Worm (Caenorhabditis elegans) whole organism, L4 larva: ENCODE data around the gene tomm-20.
A peak's percentile ranks its signal among the peaks of the same experiment; 100 is the strongest.

ENCODE experiments used
- D1046.2 ChIP-seq: fragments of 200-800 bp; sonication (Bioruptor generic); IDR thresholded peaks from 2 replicates; pipeline ENCODE4 v1.3.6; 2022; ENCODE audit warnings: missing genetic modification characterization, missing compliant biosample characterization
- F37D6.2 ChIP-seq: sonication (generic microtip); optimal IDR thresholded peaks from 2 replicates; lab custom pipeline; 2016; ENCODE audit warnings: mild to moderate bottlenecking, missing genetic modification characterization, missing compliant biosample characterization
- R02D3.7 ChIP-seq: fragments of 150-350 bp; sonication (generic microtip); optimal IDR thresholded peaks from 3 replicates; lab custom pipeline; 2014; ENCODE audit warnings: missing biosample characterization, missing genetic modification characterization
- Y5F2A.4 ChIP-seq: fragments of 200-800 bp; sonication (Bioruptor generic); optimal IDR thresholded peaks from 2 replicates; lab custom pipeline; 2018; ENCODE audit warnings: mild to moderate bottlenecking, missing genetic modification characterization, missing compliant biosample characterization
- Y75B8A.6 ChIP-seq: fragments of 200-800 bp; sonication (Bioruptor generic); IDR thresholded peaks from 2 replicates; pipeline ENCODE4 v1.3.6; 2022; ENCODE audit warnings: missing genetic modification reagents, missing genetic modification characterization, missing compliant biosample characterization
- aha-1 ChIP-seq: fragments of 150-350 bp; peaks from one replicate; lab custom pipeline; 2014; ENCODE audit warnings: missing biosample characterization, missing genetic modification characterization
- aly-2 ChIP-seq: sonication (generic microtip); optimal IDR thresholded peaks from 2 replicates; lab custom pipeline; 2018; ENCODE audit warnings: missing biosample characterization, missing genetic modification characterization
- arid-1 ChIP-seq: fragments of 200-800 bp; sonication (Bioruptor generic); conservative IDR thresholded peaks from 2 replicates; pipeline ENCODE4 v1.3.6; 2022; ENCODE audit warnings: missing genetic modification reagents, missing genetic modification characterization, missing compliant biosample characterization
- attf-4 ChIP-seq: sonication (generic microtip); optimal IDR thresholded peaks from 3 replicates; lab custom pipeline; 2017; ENCODE audit warnings: missing biosample characterization, missing genetic modification characterization
- ceh-20 ChIP-seq: fragments of 200-800 bp; sonication (Bioruptor generic); IDR thresholded peaks from 2 replicates; pipeline ENCODE4 v1.3.6; 2022; ENCODE audit warnings: missing genetic modification reagents, missing genetic modification characterization, missing compliant biosample characterization
- ceh-32 ChIP-seq: sonication (generic microtip); optimal IDR thresholded peaks from 2 replicates; lab custom pipeline; 2016; ENCODE audit warnings: mild to moderate bottlenecking, missing genetic modification characterization, missing compliant biosample characterization; ENCODE audit not compliant: poor library complexity
- ceh-44 ChIP-seq: fragments of 200-800 bp; sonication (Bioruptor generic); IDR thresholded peaks from 2 replicates; pipeline ENCODE4 v1.3.6; 2022; ENCODE audit warnings: missing genetic modification reagents, missing genetic modification characterization, missing compliant biosample characterization
- ceh-62 ChIP-seq: sonication (generic microtip); optimal IDR thresholded peaks from 2 replicates; lab custom pipeline; 2017; ENCODE audit warnings: missing biosample characterization, missing genetic modification characterization
- ces-1 ChIP-seq: fragments of 150-350 bp; sonication (generic microtip); optimal IDR thresholded peaks from 4 replicates; lab custom pipeline; 2014; ENCODE audit warnings: missing biosample characterization, missing genetic modification reagents, missing genetic modification characterization
- cey-2 ChIP-seq: sonication (generic microtip); optimal IDR thresholded peaks from 3 replicates; lab custom pipeline; 2017; ENCODE audit warnings: missing genetic modification characterization, mild to moderate bottlenecking, missing compliant biosample characterization, antibody characterized with exemption, borderline replicate concordance; ENCODE audit not compliant: insufficient read depth
- daf-12 ChIP-seq: fragments of 150-350 bp; optimal IDR thresholded peaks from 2 replicates; lab custom pipeline; 2014; ENCODE audit warnings: missing biosample characterization, missing genetic modification reagents, missing genetic modification characterization
- daf-16 ChIP-seq, 3 experiments: sonication (generic microtip); optimal IDR thresholded peaks; 2 replicates each; lab custom pipeline; 2016 to 2017; ENCODE audit warnings: missing genetic modification characterization in 3 of 3, missing genetic modification reagents in 3 of 3, mild to moderate bottlenecking in 2 of 3, missing compliant biosample characterization in 2 of 3, missing biosample characterization in 1 of 3, moderate library complexity in 1 of 3
- daf-19 ChIP-seq: fragments of 200-800 bp; sonication (Bioruptor generic); conservative IDR thresholded peaks from 2 replicates; pipeline ENCODE4 v1.3.6; 2022; ENCODE audit warnings: missing genetic modification characterization, missing compliant biosample characterization
- daf-8 ChIP-seq: fragments of 200-800 bp; sonication (Bioruptor generic); IDR thresholded peaks from 2 replicates; pipeline ENCODE4 v1.3.6; 2022; ENCODE audit warnings: missing genetic modification characterization, missing compliant biosample characterization
- dmd-8 ChIP-seq: fragments of 200-800 bp; sonication (Bioruptor generic); IDR thresholded peaks from 2 replicates; pipeline ENCODE4 v1.3.6; 2022; ENCODE audit warnings: missing genetic modification characterization, missing compliant biosample characterization
- fkh-10 ChIP-seq: fragments of 150-350 bp; optimal IDR thresholded peaks from 2 replicates; lab custom pipeline; 2014; ENCODE audit warnings: missing biosample characterization, missing genetic modification reagents, missing genetic modification characterization
- gei-8 ChIP-seq: fragments of 200-800 bp; sonication (Bioruptor generic); optimal IDR thresholded peaks from 2 replicates; lab custom pipeline; 2018; ENCODE audit warnings: mild to moderate bottlenecking, missing genetic modification characterization, missing compliant biosample characterization
- hlh-11 ChIP-seq: fragments of 200-800 bp; sonication (Bioruptor generic); optimal IDR thresholded peaks from 2 replicates; lab custom pipeline; 2018; ENCODE audit warnings: mild to moderate bottlenecking, missing genetic modification characterization, missing compliant biosample characterization
- hlh-30 ChIP-seq: sonication (generic microtip); optimal IDR thresholded peaks from 2 replicates; lab custom pipeline; 2017; ENCODE audit warnings: antibody characterized with exemption, mild to moderate bottlenecking, missing genetic modification characterization, missing compliant biosample characterization; ENCODE audit not compliant: insufficient read depth
- hmg-1.1 ChIP-seq: fragments of 200-800 bp; sonication (Bioruptor generic); IDR thresholded peaks from 2 replicates; pipeline ENCODE4 v1.3.6; 2022; ENCODE audit warnings: missing genetic modification reagents, missing genetic modification characterization, missing compliant biosample characterization
- jun-1 ChIP-seq: fragments of 150-350 bp; optimal IDR thresholded peaks from 2 replicates; lab custom pipeline; 2014; ENCODE audit warnings: missing biosample characterization, missing genetic modification reagents, missing genetic modification characterization
- lir-3 ChIP-seq: sonication (generic microtip); optimal IDR thresholded peaks from 2 replicates; lab custom pipeline; 2016; ENCODE audit warnings: mild to moderate bottlenecking, missing genetic modification characterization, missing compliant biosample characterization
- mdl-1 ChIP-seq, 2 experiments: fragments of 150-350 bp in 1 of 2; sonication (generic microtip) in 1 of 2; optimal IDR thresholded peaks; 2 replicates each; lab custom pipeline; 2014 to 2017; ENCODE audit warnings: missing biosample characterization in 2 of 2, missing genetic modification characterization in 2 of 2
- mep-1 ChIP-seq: fragments of 150-350 bp; sonication (generic microtip); optimal IDR thresholded peaks from 3 replicates; lab custom pipeline; 2014; ENCODE audit warnings: missing biosample characterization, missing genetic modification characterization
- mxl-2 ChIP-seq: fragments of 200-800 bp; sonication (Bioruptor generic); conservative IDR thresholded peaks from 2 replicates; pipeline ENCODE4 v1.3.6; 2022; ENCODE audit warnings: missing genetic modification reagents, missing genetic modification characterization, missing compliant biosample characterization
- nhr-111 ChIP-seq: fragments of 200-800 bp; sonication (Bioruptor generic); optimal IDR thresholded peaks from 2 replicates; lab custom pipeline; 2018; ENCODE audit warnings: mild to moderate bottlenecking, missing genetic modification characterization, missing compliant biosample characterization
- nhr-237 ChIP-seq: sonication (generic microtip); optimal IDR thresholded peaks from 2 replicates; lab custom pipeline; 2017; ENCODE audit warnings: missing biosample characterization, missing genetic modification characterization
- nhr-42 ChIP-seq: fragments of 200-800 bp; sonication (Bioruptor generic); IDR thresholded peaks from 2 replicates; pipeline ENCODE4 v1.3.6; 2022; ENCODE audit warnings: missing genetic modification characterization, missing compliant biosample characterization
- nhr-48 ChIP-seq: sonication (generic microtip); optimal IDR thresholded peaks from 2 replicates; lab custom pipeline; 2016; ENCODE audit warnings: mild to moderate bottlenecking, missing genetic modification characterization, missing compliant biosample characterization
- nhr-6 ChIP-seq: fragments of 150-350 bp; optimal IDR thresholded peaks from 2 replicates; lab custom pipeline; 2014; ENCODE audit warnings: missing biosample characterization, missing genetic modification characterization
- nhr-76 ChIP-seq: fragments of 150-350 bp; optimal IDR thresholded peaks from 2 replicates; lab custom pipeline; 2014; ENCODE audit warnings: missing biosample characterization, missing genetic modification characterization
- nhr-77 ChIP-seq: fragments of 150-350 bp; optimal IDR thresholded peaks from 2 replicates; lab custom pipeline; 2014; ENCODE audit warnings: missing biosample characterization, missing genetic modification characterization
- pqm-1 ChIP-seq: sonication (generic microtip); optimal IDR thresholded peaks from 2 replicates; lab custom pipeline; 2017; ENCODE audit warnings: missing biosample characterization, missing genetic modification characterization
- rbr-2 ChIP-seq: sonication (generic microtip); optimal IDR thresholded peaks from 2 replicates; lab custom pipeline; 2016; ENCODE audit warnings: missing genotype, missing genetic modification characterization, missing compliant biosample characterization
- saeg-2 ChIP-seq: fragments of 200-800 bp; sonication (Bioruptor generic); IDR thresholded peaks from 2 replicates; pipeline ENCODE4 v1.3.6; 2022; ENCODE audit warnings: missing genetic modification reagents, missing genetic modification characterization, missing compliant biosample characterization
- set-16 ChIP-seq: fragments of 200-800 bp; sonication (Bioruptor generic); IDR thresholded peaks from 2 replicates; pipeline ENCODE4 v1.3.6; 2022; ENCODE audit warnings: missing genetic modification reagents, missing genetic modification characterization, missing compliant biosample characterization
- spr-3 ChIP-seq: fragments of 200-800 bp; sonication (Bioruptor generic); optimal IDR thresholded peaks from 2 replicates; lab custom pipeline; 2018; ENCODE audit warnings: mild to moderate bottlenecking, missing genetic modification characterization, missing compliant biosample characterization
- tra-1 ChIP-seq: fragments of 200-800 bp; sonication (Bioruptor generic); IDR thresholded peaks from 2 replicates; pipeline ENCODE4 v1.3.6; 2022; ENCODE audit warnings: missing genetic modification reagents, missing genetic modification characterization, missing compliant biosample characterization
- unc-130 ChIP-seq: sonication (generic microtip); optimal IDR thresholded peaks from 2 replicates; lab custom pipeline; 2016; ENCODE audit warnings: missing genetic modification reagents, missing genetic modification characterization, missing compliant biosample characterization
- vab-7 ChIP-seq: fragments of 200-800 bp; sonication (Bioruptor generic); IDR thresholded peaks from 2 replicates; pipeline ENCODE4 v1.3.6; 2022; ENCODE audit warnings: missing genetic modification reagents, missing genetic modification characterization, missing compliant biosample characterization
- zag-1 ChIP-seq: fragments of 150-350 bp; optimal IDR thresholded peaks from 2 replicates; lab custom pipeline; 2014; ENCODE audit warnings: missing biosample characterization, missing genetic modification characterization
- zfp-3 ChIP-seq: fragments of 200-800 bp; sonication (Bioruptor generic); conservative IDR thresholded peaks from 2 replicates; pipeline ENCODE4 v1.3.6; 2022; ENCODE audit warnings: missing genetic modification reagents, missing genetic modification characterization, missing compliant biosample characterization
- zip-2 ChIP-seq: fragments of 150-350 bp; optimal IDR thresholded peaks from 2 replicates; lab custom pipeline; 2014; ENCODE audit warnings: missing biosample characterization, missing genetic modification characterization
- ztf-11 ChIP-seq: fragments of 150-350 bp; optimal IDR thresholded peaks from 2 replicates; lab custom pipeline; 2014; ENCODE audit warnings: missing biosample characterization, missing genetic modification characterization
- ztf-7 ChIP-seq: fragments of 150-350 bp; optimal IDR thresholded peaks from 2 replicates; lab custom pipeline; 2014; ENCODE audit warnings: missing biosample characterization, missing genetic modification characterization

The tomm-20 gene

DNA sequence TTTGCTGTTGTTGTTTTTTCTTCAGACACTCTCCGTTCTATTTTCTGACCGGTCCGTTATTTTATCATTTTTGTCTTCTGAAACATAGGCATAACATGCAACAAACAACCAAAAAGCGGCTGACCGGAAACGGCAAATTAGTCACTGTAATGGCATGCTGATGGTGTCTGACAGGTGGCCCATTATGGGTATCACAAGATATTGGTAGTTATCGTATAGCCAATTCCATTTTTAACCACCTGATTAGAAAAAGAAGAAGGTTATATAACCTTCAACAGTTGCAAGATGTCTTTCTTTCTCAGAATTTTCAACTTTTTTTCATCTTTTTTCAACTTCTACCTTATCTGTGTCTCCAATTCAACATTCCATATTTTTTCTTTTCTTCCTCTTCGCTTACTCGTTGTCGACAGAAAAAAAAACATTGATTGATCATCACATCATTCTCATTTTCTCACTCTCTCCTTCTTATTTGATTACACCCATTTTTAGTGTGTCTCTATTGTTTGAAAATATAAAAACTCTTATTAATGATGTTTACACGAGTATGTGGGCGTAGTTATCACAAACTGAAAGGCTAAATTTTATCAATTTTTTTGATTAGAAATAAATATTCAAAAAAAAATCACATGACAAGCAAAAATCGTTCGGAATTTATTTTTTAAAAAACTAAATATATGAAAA, 42.3 kb downstream of the tomm-20 start (continued):
- TF ChIP-seq nhr-77 (tag; lab: Kevin White, UChicago), result no peak
- TF ChIP-seq attf-4 (tag; lab: Kevin White, UChicago), result no peak
- TF ChIP-seq hlh-30, result peak; percentile 53
- TF ChIP-seq dmd-8, result no peak
- TF ChIP-seq daf-16 (GFP tag; optimal IDR thresholded peaks at IDR 0.05; lab: Kevin White, UChicago), result no peak
- peak; percentile 90 for TF ChIP-seq daf-16 (tag; optimal IDR thresholded peaks at IDR 0.05; lab: Kevin White, UChicago)
- no peak for TF ChIP-seq zip-2 (tag; lab: Kevin White, UChicago)
- no peak for TF ChIP-seq unc-130 (GFP tag; lab: Kevin White, UChicago)
- no peak for TF ChIP-seq mdl-1 (tag; optimal IDR thresholded peaks at IDR 0.05; lab: Kevin White, UChicago)
- no peak for TF ChIP-seq set-16 (GFP tag; lab: Robert Waterston, UW)
- TF ChIP-seq hmg-1.1, result no peak
- no peak for TF ChIP-seq gei-8 (GFP tag; lab: Kevin White, UChicago)
- TF ChIP-seq nhr-42 (GFP tag; lab: Robert Waterston, UW), result no peak
- no peak for TF ChIP-seq ztf-7 (tag; lab: Kevin White, UChicago)
- no peak for TF ChIP-seq F37D6.2
- no peak for TF ChIP-seq nhr-48
- TF ChIP-seq mep-1 (tag; lab: Kevin White, UChicago), result peak; percentile 32
- peak; percentile 64 for TF ChIP-seq nhr-6 (tag; lab: Kevin White, UChicago)
- no peak for TF ChIP-seq aha-1
- TF ChIP-seq vab-7, result no peak
- TF ChIP-seq Y5F2A.4 (GFP tag; lab: Kevin White, UChicago), result no peak
- no peak for TF ChIP-seq mxl-2
- TF ChIP-seq R02D3.7 (tag; lab: Kevin White, UChicago), result no peak
- no peak for TF ChIP-seq daf-12
- no peak for TF ChIP-seq ceh-20 (GFP tag; lab: Robert Waterston, UW)
- TF ChIP-seq fkh-10, result no peak
- no peak for TF ChIP-seq ceh-44
- no peak for TF ChIP-seq D1046.2

DNA sequence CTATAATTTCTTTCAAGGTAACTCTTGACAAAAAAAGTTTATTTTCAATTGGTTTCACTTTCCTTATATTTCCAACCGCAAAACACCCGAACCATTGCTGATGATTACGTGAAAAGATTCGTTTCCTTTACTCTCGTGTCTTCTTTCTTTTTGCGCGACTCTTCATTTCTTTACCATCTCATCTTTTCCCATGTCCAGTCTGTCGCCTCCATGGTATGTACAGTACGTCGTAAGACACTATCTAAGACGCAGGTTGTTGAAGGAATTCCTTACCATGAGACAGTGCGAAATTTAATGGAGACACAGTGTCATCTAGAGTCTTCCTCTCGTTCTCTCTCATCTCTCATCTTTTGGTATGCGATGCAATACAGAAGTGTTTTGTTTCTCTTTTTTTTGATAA, 43.1 kb downstream of the tomm-20 start:
- TF ChIP-seq ces-1 (GFP tag; lab: Kevin White, UChicago) (no peak), zfp-3 (no peak), Y75B8A.6 (GFP tag; lab: Robert Waterston, UW) (no peak), ztf-11 (tag; lab: Kevin White, UChicago) (no peak), spr-3 (GFP tag; lab: Kevin White, UChicago) (no peak), nhr-77 (tag; lab: Kevin White, UChicago) (peak; percentile 32), hlh-30 (peak; percentile 94), jun-1 (tag; lab: Kevin White, UChicago) (peak; percentile 49), arid-1 (GFP tag; lab: Robert Waterston, UW) (0 out of 2 replicates have a peak, but pooled peaks have one; percentile 31), aly-2 (tag; lab: Kevin White, UChicago) (no peak), unc-130 (GFP tag; lab: Kevin White, UChicago) (no peak), nhr-111 (GFP tag; lab: Kevin White, UChicago) (no peak), nhr-42 (GFP tag; lab: Robert Waterston, UW) (no peak), rbr-2 (tag; lab: Kevin White, UChicago) (peak; percentile 26), lir-3 (no peak), hmg-1.1 (peak; percentile 67), daf-8 (GFP tag; lab: Robert Waterston, UW) (no peak), nhr-237 (no peak), cey-2 (tag; lab: Kevin White, UChicago) (peak; percentile 46), nhr-48 (peak; percentile 36), tra-1 (GFP tag; lab: Robert Waterston, UW) (peak; percentile 42; the same call in 1 of the 2 replicates), ceh-62 (tag; lab: Kevin White, UChicago) (no peak), nhr-76 (tag; lab: Kevin White, UChicago) (no peak), zag-1 (tag; lab: Kevin White, UChicago) (no peak), hlh-11 (tag; lab: Kevin White, UChicago) (peak; percentile 84), saeg-2 (no peak), daf-19 (GFP tag; lab: Robert Waterston, UW) (0 out of 2 replicates have a peak, but pooled peaks have one; percentile 10), ceh-32 (tag; lab: Kevin White, UChicago) (no peak), nhr-6 (tag; lab: Kevin White, UChicago) (peak; percentile 98), pqm-1 (tag; lab: Kevin White, UChicago) (peak; percentile 32)
